Fruit fly (Drosophila melanogaster): Measurements from ENCODE around the gene CG3168.

The CG3168 gene

DNA sequence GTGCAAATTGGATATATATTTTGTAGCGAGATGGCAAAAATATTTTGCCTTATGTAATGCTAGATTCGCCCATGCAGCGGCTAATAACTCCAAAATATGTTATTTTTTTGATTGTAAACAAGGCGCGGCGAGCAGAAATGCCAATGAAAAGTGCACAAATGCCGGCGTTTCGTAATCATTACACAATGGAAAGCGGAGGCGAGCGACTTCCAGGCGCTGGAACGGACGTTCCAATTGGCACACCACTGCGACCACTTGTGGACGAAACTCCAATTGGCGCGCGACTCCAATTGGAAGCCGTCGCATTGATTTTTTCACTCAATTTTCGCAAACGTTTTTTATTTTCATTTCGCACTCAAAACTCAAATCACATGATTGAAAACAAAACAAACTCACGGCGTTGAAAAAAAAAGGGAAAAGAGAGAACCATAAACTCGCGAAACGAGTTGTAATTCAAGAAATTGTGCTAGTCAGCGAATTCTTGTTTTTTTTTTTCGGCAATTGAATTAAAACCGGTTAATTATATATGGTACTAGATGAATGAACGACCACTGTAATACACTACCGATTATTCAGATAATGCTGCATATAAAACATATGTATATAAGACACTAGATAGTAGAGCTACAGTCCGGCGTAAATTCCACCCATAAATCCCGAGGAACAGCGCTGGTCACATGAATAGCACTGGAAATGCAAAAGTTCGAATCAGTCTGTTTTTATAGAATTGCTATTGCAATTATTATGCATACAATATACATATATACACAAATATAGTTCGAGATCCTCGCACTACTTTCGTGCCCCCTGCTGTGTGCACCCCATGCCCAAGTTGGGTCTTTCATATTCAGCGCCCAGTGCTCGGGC, 60.9 kb downstream of the CG3168 start, which contains the start of gene ND-ASHI (continued):
- TF ChIP-seq dmrt11E (tag; optimal IDR thresholded peaks at IDR 0.05) (peak; percentile 84), CG7928 (GFP tag; optimal IDR thresholded peaks at IDR 0.05) (peak; percentile 81), sd (tag; optimal IDR thresholded peaks at IDR 0.05) (peak; percentile 86), CG9817 (tag; optimal IDR thresholded peaks at IDR 0.05) (peak; percentile 95), zf30C (GFP tag; optimal IDR thresholded peaks at IDR 0.05) (no peak), CG10209 (GFP tag; optimal IDR thresholded peaks at IDR 0.05) (peak; percentile 92), ash1 (GFP tag; optimal IDR thresholded peaks at IDR 0.05) (peak; percentile 91), lmd (GFP tag; IDR thresholded peaks at IDR 0.05) (peak; percentile 96), CG13624 (GFP tag; optimal IDR thresholded peaks at IDR 0.05) (peak; percentile 95), CG8924 (tag; optimal IDR thresholded peaks at IDR 0.05) (peak; percentile 93), gce (GFP tag; IDR thresholded peaks at IDR 0.05) (peak; percentile 93), HLH3B (GFP tag; IDR thresholded peaks at IDR 0.05) (peak; percentile 95), CG11247 (GFP tag; IDR thresholded peaks at IDR 0.05) (peak; percentile 97), CG8388 (GFP tag; optimal IDR thresholded peaks at IDR 0.05) (peak; percentile 84), nerfin-2 (GFP tag; IDR thresholded peaks at IDR 0.05; ENCODE audit: partially characterized antibody) (no peak), sug (tag; optimal IDR thresholded peaks at IDR 0.05) (peak; percentile 90), D (optimal IDR thresholded peaks at IDR 0.05) (no peak), D (GFP tag; optimal IDR thresholded peaks at IDR 0.05) (peak; percentile 88), HLH54F (GFP tag; optimal IDR thresholded peaks at IDR 0.05) (peak; percentile 93), CG6854 (GFP tag; optimal IDR thresholded peaks at IDR 0.05) (peak; percentile 94), Camta (GFP tag; optimal IDR thresholded peaks at IDR 0.05) (peak; percentile 87), Lhr (GFP tag; optimal IDR thresholded peaks at IDR 0.05) (peak; percentile 79), Dip3 (GFP tag; optimal IDR thresholded peaks at IDR 0.05) (peak; percentile 94), bbx (GFP tag; IDR thresholded peaks at IDR 0.05; ENCODE audit: partially characterized antibody) (no peak), CG16779 (GFP tag; IDR thresholded peaks at IDR 0.05) (peak; percentile 96), Antp (GFP tag; optimal IDR thresholded peaks at IDR 0.05) (peak; percentile 86), CG10431 (GFP tag; optimal IDR thresholded peaks at IDR 0.05) (peak; percentile 72), Ets97D (GFP tag; optimal IDR thresholded peaks at IDR 0.05) (peak; percentile 82), CG14667 (GFP tag; IDR thresholded peaks at IDR 0.05) (peak; percentile 90), CG4617 (GFP tag; optimal IDR thresholded peaks at IDR 0.05; ENCODE audit: borderline replicate concordance) (peak; percentile 85), seq (GFP tag; IDR thresholded peaks at IDR 0.05) (peak; percentile 95), br (optimal IDR thresholded peaks at IDR 0.05) (no peak), Neu2 (GFP tag; optimal IDR thresholded peaks at IDR 0.05; ENCODE audit: borderline replicate concordance) (peak; percentile 43), CG7745 (tag; optimal IDR thresholded peaks at IDR 0.05) (no peak), bowl (GFP tag; IDR thresholded peaks at IDR 0.05) (peak; percentile 81; the same call in 1 of the 2 replicates), Hmx (GFP tag; optimal IDR thresholded peaks at IDR 0.05) (no peak), Usf (GFP tag; optimal IDR thresholded peaks at IDR 0.05) (peak; percentile 89), gt (GFP tag; IDR thresholded peaks at IDR 0.05) (peak; percentile 79), CG34422 (GFP tag; IDR thresholded peaks at IDR 0.05) (peak; percentile 97), lab (GFP tag; optimal IDR thresholded peaks at IDR 0.05) (peak; percentile 98), Nf-YC (tag; optimal IDR thresholded peaks at IDR 0.05) (peak; percentile 71), CG3995 (GFP tag; optimal IDR thresholded peaks at IDR 0.05) (peak; percentile 68), NC2β (GFP tag; optimal IDR thresholded peaks at IDR 0.05) (peak; percentile 88), her (GFP tag; optimal IDR thresholded peaks at IDR 0.05) (peak; percentile 84), lbe (GFP tag; optimal IDR thresholded peaks at IDR 0.05) (peak; percentile 93), Atf3 (GFP tag; optimal IDR thresholded peaks at IDR 0.05) (peak; percentile 77), CG42726 (GFP tag; IDR thresholded peaks at IDR 0.05; ENCODE audit: partially characterized antibody) (no peak), Fer2 (tag; optimal IDR thresholded peaks at IDR 0.05) (peak; percentile 89), Opbp (GFP tag; IDR thresholded peaks at IDR 0.05; ENCODE audit: partially characterized antibody) (no peak)

Data from whole organism, embryonic.